Worm (Caenorhabditis elegans): ENCODE data around the gene Y53G8AM.4.
A peak's percentile ranks its signal among the peaks of the same experiment; 100 is the strongest.

Gene Y53G8AM.4

ce11 chrIII:3242379-3242778, 13.1 kb downstream of the Y53G8AM.4 start:
- TF ChIP-seq nhr-28 (tag; optimal IDR thresholded peaks at IDR 0.05) (no peak), sem-2 (GFP tag; optimal IDR thresholded peaks at IDR 0.05) (no peak), nhr-12 (tag; optimal IDR thresholded peaks at IDR 0.05) (no peak), ceh-43 (GFP tag; optimal IDR thresholded peaks at IDR 0.05) (no peak), drap-1 (GFP tag; optimal IDR thresholded peaks at IDR 0.05) (no peak), pha-4 (tag; optimal IDR thresholded peaks at IDR 0.05) (no peak)

ce11 chrIII:3241943-3242342, 13.5 kb downstream of the Y53G8AM.4 start:
- TF ChIP-seq unc-120 (tag; optimal IDR thresholded peaks at IDR 0.05; ENCODE audit: poor library complexity, severe bottlenecking) (no peak), sptf-1 (tag; optimal IDR thresholded peaks at IDR 0.05) (no peak), lsy-2 (tag; optimal IDR thresholded peaks at IDR 0.05) (no peak), zip-8 (tag; optimal IDR thresholded peaks at IDR 0.05) (no peak), ceh-43 (GFP tag; optimal IDR thresholded peaks at IDR 0.05) (no peak), unc-39 (tag; optimal IDR thresholded peaks at IDR 0.05) (no peak), lin-13 (tag; optimal IDR thresholded peaks at IDR 0.05) (no peak), bed-3 (GFP tag; optimal IDR thresholded peaks at IDR 0.05) (no peak), M03D4.4 (tag; optimal IDR thresholded peaks at IDR 0.05) (no peak), elt-1 (tag; optimal IDR thresholded peaks at IDR 0.05; ENCODE audit: borderline replicate concordance, insufficient read depth) (no peak), ceh-83 (GFP tag; optimal IDR thresholded peaks at IDR 0.05) (no peak), sem-2 (GFP tag; optimal IDR thresholded peaks at IDR 0.05) (no peak)

ce11 chrIII:3241361-3241760, 14.1 kb downstream of the Y53G8AM.4 start:
- no peak for TF ChIP-seq drap-1 (GFP tag; optimal IDR thresholded peaks at IDR 0.05)
- TF ChIP-seq hlh-1 (tag; optimal IDR thresholded peaks at IDR 0.05): no peak
- no peak for TF ChIP-seq tbx-8 (GFP tag; optimal IDR thresholded peaks at IDR 0.05)
- no peak for TF ChIP-seq nhr-237 (tag; optimal IDR thresholded peaks at IDR 0.05)

ce11 chrIII:3240893-3241292, 14.6 kb downstream of the Y53G8AM.4 start:
- TF ChIP-seq mep-1 (tag; optimal IDR thresholded peaks at IDR 0.05): no peak

- TF ChIP-seq elt-3 (tag; optimal IDR thresholded peaks at IDR 0.05) (no peak), hlh-1 (tag; optimal IDR thresholded peaks at IDR 0.05) (no peak), lin-13 (tag; optimal IDR thresholded peaks at IDR 0.05) (no peak), nhr-237 (tag; optimal IDR thresholded peaks at IDR 0.05) (no peak), unc-39 (tag; optimal IDR thresholded peaks at IDR 0.05) (no peak), ceh-39 (tag; optimal IDR thresholded peaks at IDR 0.05) (no peak), ztf-11 (tag; optimal IDR thresholded peaks at IDR 0.05) (no peak), cnd-1 (tag; optimal IDR thresholded peaks at IDR 0.05) (no peak), nhr-2 (tag; optimal IDR thresholded peaks at IDR 0.05) (no peak), unc-62 (GFP tag; optimal IDR thresholded peaks at IDR 0.05) (no peak), ceh-83 (GFP tag; optimal IDR thresholded peaks at IDR 0.05) (no peak), nhr-28 (tag; optimal IDR thresholded peaks at IDR 0.05) (no peak), ceh-43 (GFP tag; optimal IDR thresholded peaks at IDR 0.05) (no peak), zip-8 (tag; optimal IDR thresholded peaks at IDR 0.05) (no peak), flh-1 (GFP tag; optimal IDR thresholded peaks at IDR 0.05) (no peak), sptf-1 (tag; optimal IDR thresholded peaks at IDR 0.05) (no peak), ces-1 (GFP tag; optimal IDR thresholded peaks at IDR 0.05) (no peak), tbx-8 (GFP tag; optimal IDR thresholded peaks at IDR 0.05) (no peak), lin-32 (GFP tag; optimal IDR thresholded peaks at IDR 0.05) (no peak)
These were observed 22.8 kb downstream of the Y53G8AM.4 start, which contains the start of gene Y53G8AL.1 for ce11 chrIII:3232650-3233152. Gene Y53G8AL.1 (plus strand): TSS chrIII:3233102.

ce11 chrIII:3224102-3224501, 31.4 kb downstream of the Y53G8AM.4 start:
- TF ChIP-seq ham-2 (GFP tag; optimal IDR thresholded peaks at IDR 0.05) (no peak), bed-3 (GFP tag; optimal IDR thresholded peaks at IDR 0.05) (no peak), ces-1 (GFP tag; optimal IDR thresholded peaks at IDR 0.05) (peak; percentile 93)
